Worm (Caenorhabditis elegans) whole organism, L4 larva: Measurements from ENCODE around the gene sru-16.

Source experiments
- R02D3.7 ChIP-seq: fragments of 150-350 bp; sonication (generic microtip); optimal IDR thresholded peaks from 3 replicates; lab custom pipeline; 2014; ENCODE audit warnings: missing biosample characterization, missing genetic modification characterization
- aha-1 ChIP-seq: fragments of 150-350 bp; peaks from one replicate; lab custom pipeline; 2014; ENCODE audit warnings: missing biosample characterization, missing genetic modification characterization
- egl-43 ChIP-seq: fragments of 200-800 bp; sonication (Bioruptor generic); IDR thresholded peaks from 2 replicates; pipeline ENCODE4 v1.3.6; 2022; ENCODE audit warnings: missing genetic modification reagents, missing genetic modification characterization, missing compliant biosample characterization
- fkh-10 ChIP-seq: fragments of 150-350 bp; optimal IDR thresholded peaks from 2 replicates; lab custom pipeline; 2014; ENCODE audit warnings: missing biosample characterization, missing genetic modification reagents, missing genetic modification characterization
- fos-1 ChIP-seq: fragments of 150-350 bp; optimal IDR thresholded peaks from 2 replicates; lab custom pipeline; 2014; ENCODE audit warnings: missing biosample characterization, missing genetic modification characterization
- lin-13 ChIP-seq: fragments of 150-350 bp; optimal IDR thresholded peaks from 2 replicates; lab custom pipeline; 2014; ENCODE audit warnings: missing biosample characterization, missing genetic modification reagents, missing genetic modification characterization
- lin-39 ChIP-seq: fragments of 150-350 bp; optimal IDR thresholded peaks from 2 replicates; lab custom pipeline; 2014; ENCODE audit warnings: missing biosample characterization, missing genetic modification reagents, missing genetic modification characterization
- unc-130 ChIP-seq: sonication (generic microtip); optimal IDR thresholded peaks from 2 replicates; lab custom pipeline; 2016; ENCODE audit warnings: missing genetic modification reagents, missing genetic modification characterization, missing compliant biosample characterization
- zag-1 ChIP-seq: fragments of 150-350 bp; optimal IDR thresholded peaks from 2 replicates; lab custom pipeline; 2014; ENCODE audit warnings: missing biosample characterization, missing genetic modification characterization

ce11 chrIV:13575673-13576072, 3.4 kb upstream of the sru-16 start:
- no peak for TF ChIP-seq unc-130 (GFP tag; lab: Kevin White, UChicago)
- no peak for TF ChIP-seq lin-13
- TF ChIP-seq R02D3.7 (tag; lab: Kevin White, UChicago) = no peak
- no peak for TF ChIP-seq fos-1 (tag; lab: Kevin White, UChicago)
- TF ChIP-seq egl-43 (GFP tag; lab: Robert Waterston, UW) = no peak
- no peak for TF ChIP-seq aha-1 (tag; lab: Kevin White, UChicago)
- no peak for TF ChIP-seq lin-39 (tag; lab: Kevin White, UChicago)
- TF ChIP-seq zag-1 (tag; lab: Kevin White, UChicago) = no peak
- TF ChIP-seq fkh-10 (GFP tag; lab: Kevin White, UChicago) = no peak
